Worm (Caenorhabditis elegans) whole organism, L3 larva: ENCODE results near the gene C16C8.17.

Source experiments
- R02D3.7 ChIP-seq: fragments of 150-350 bp; optimal IDR thresholded peaks from 2 replicates; lab custom pipeline; 2014; ENCODE audit warnings: missing biosample characterization, missing genetic modification characterization
- aly-2 ChIP-seq: fragments of 150-350 bp; optimal IDR thresholded peaks from 2 replicates; lab custom pipeline; 2014; ENCODE audit warnings: missing biosample characterization, missing genetic modification characterization
- ama-1 ChIP-seq: fragments of 150-350 bp; optimal IDR thresholded peaks from 2 replicates; lab custom pipeline; 2018
- ceh-16 ChIP-seq: sonication (generic microtip); optimal IDR thresholded peaks from 2 replicates; lab custom pipeline; 2017; ENCODE audit warnings: missing biosample characterization, missing genetic modification characterization
- ceh-28 ChIP-seq: fragments of 150-350 bp; optimal IDR thresholded peaks from 2 replicates; lab custom pipeline; 2014; ENCODE audit warnings: missing biosample characterization, missing genetic modification reagents, missing genetic modification characterization
- ceh-82 ChIP-seq: fragments of 150-350 bp; optimal IDR thresholded peaks from 2 replicates; lab custom pipeline; 2014; ENCODE audit warnings: missing biosample characterization, missing genetic modification characterization
- ceh-9 ChIP-seq: sonication (generic microtip); optimal IDR thresholded peaks from 2 replicates; lab custom pipeline; 2018; ENCODE audit warnings: missing biosample characterization, missing genetic modification characterization
- daf-12 ChIP-seq: fragments of 150-350 bp; optimal IDR thresholded peaks from 2 replicates; lab custom pipeline; 2014; ENCODE audit warnings: missing biosample characterization, missing genetic modification reagents, missing genetic modification characterization
- egl-27 ChIP-seq: sonication (generic microtip); optimal IDR thresholded peaks from 4 replicates; lab custom pipeline; 2017; ENCODE audit warnings: missing biosample characterization, missing genetic modification reagents, missing genetic modification characterization
- egl-5 ChIP-seq: fragments of 150-350 bp; optimal IDR thresholded peaks from 2 replicates; lab custom pipeline; 2017; ENCODE audit warnings: missing biosample characterization, missing genetic modification reagents, missing genetic modification characterization, inconsistent platforms
- elt-1 ChIP-seq: fragments of 150-350 bp; optimal IDR thresholded peaks from 2 replicates; lab custom pipeline; 2014; ENCODE audit warnings: missing biosample characterization, missing genetic modification characterization
- elt-2 ChIP-seq: sonication (generic microtip); optimal IDR thresholded peaks from 2 replicates; lab custom pipeline; 2016; ENCODE audit warnings: missing genetic modification reagents, mild to moderate bottlenecking, missing genetic modification characterization, missing compliant biosample characterization
- elt-3 ChIP-seq, 3 experiments: fragments of 150-350 bp in 1 of 3; sonication (generic microtip) in 2 of 3; optimal IDR thresholded peaks; 2 replicates in 2 of 3; 4 replicates in 1 of 3; lab custom pipeline; 2014 to 2017; ENCODE audit warnings: missing biosample characterization in 3 of 3, missing genetic modification characterization in 3 of 3
- eor-1 ChIP-seq, 2 experiments: fragments of 150-350 bp; optimal IDR thresholded peaks; 2 replicates each; lab custom pipeline; 2014 to 2018; ENCODE audit warnings: missing biosample characterization in 2 of 2, missing genetic modification characterization in 2 of 2
- fkh-10 ChIP-seq: sonication (generic microtip); optimal IDR thresholded peaks from 2 replicates; lab custom pipeline; 2017; ENCODE audit warnings: missing biosample characterization, missing genetic modification reagents, missing genetic modification characterization
- fos-1 ChIP-seq: fragments of 150-350 bp; optimal IDR thresholded peaks from 2 replicates; lab custom pipeline; 2014; ENCODE audit warnings: missing biosample characterization, missing genetic modification characterization
- hmg-11 ChIP-seq: sonication (generic microtip); optimal IDR thresholded peaks from 2 replicates; lab custom pipeline; 2016; ENCODE audit warnings: missing genetic modification characterization, missing compliant biosample characterization
- jun-1 ChIP-seq: fragments of 150-350 bp; optimal IDR thresholded peaks from 2 replicates; lab custom pipeline; 2014; ENCODE audit warnings: missing biosample characterization, missing genetic modification reagents, missing genetic modification characterization
- lin-15B ChIP-seq: fragments of 150-350 bp; optimal IDR thresholded peaks from 2 replicates; lab custom pipeline; 2014; ENCODE audit warnings: missing biosample characterization, missing genetic modification characterization
- lin-39 ChIP-seq: fragments of 150-350 bp; optimal IDR thresholded peaks from 2 replicates; lab custom pipeline; 2018; ENCODE audit warnings: missing biosample characterization, missing genetic modification reagents, missing genetic modification characterization
- lsy-12 ChIP-seq: sonication (generic microtip); optimal IDR thresholded peaks from 2 replicates; lab custom pipeline; 2016; ENCODE audit warnings: mild to moderate bottlenecking, missing genetic modification characterization, missing compliant biosample characterization
- mdl-1 ChIP-seq: fragments of 150-350 bp; optimal IDR thresholded peaks from 2 replicates; lab custom pipeline; 2014; ENCODE audit warnings: missing biosample characterization, missing genetic modification characterization
- mml-1 ChIP-seq: fragments of 150-350 bp; sonication (generic microtip); optimal IDR thresholded peaks from 3 replicates; lab custom pipeline; 2014; ENCODE audit warnings: missing biosample characterization, missing genetic modification characterization
- nfya-1 ChIP-seq: sonication (generic microtip); optimal IDR thresholded peaks from 2 replicates; lab custom pipeline; 2017; ENCODE audit warnings: missing genetic modification characterization, mild to moderate bottlenecking, missing compliant biosample characterization, antibody characterized with exemption, moderate library complexity; ENCODE audit not compliant: insufficient read depth
- nhr-11 ChIP-seq: fragments of 150-350 bp; optimal IDR thresholded peaks from 2 replicates; lab custom pipeline; 2014; ENCODE audit warnings: missing biosample characterization, missing genetic modification characterization
- nhr-12 ChIP-seq: fragments of 150-350 bp; optimal IDR thresholded peaks from 2 replicates; lab custom pipeline; 2014; ENCODE audit warnings: missing biosample characterization, missing genetic modification characterization
- nhr-23 ChIP-seq: fragments of 150-350 bp; optimal IDR thresholded peaks from 2 replicates; lab custom pipeline; 2014; ENCODE audit warnings: missing biosample characterization, missing genetic modification reagents, missing genetic modification characterization
- nhr-237 ChIP-seq: fragments of 150-350 bp; optimal IDR thresholded peaks from 2 replicates; lab custom pipeline; 2014; ENCODE audit warnings: missing biosample characterization, missing genetic modification characterization
- nhr-25 ChIP-seq: sonication (generic microtip); optimal IDR thresholded peaks from 2 replicates; lab custom pipeline; 2017; ENCODE audit warnings: missing biosample characterization, missing genetic modification characterization
- nhr-28 ChIP-seq: fragments of 150-350 bp; optimal IDR thresholded peaks from 2 replicates; lab custom pipeline; 2014; ENCODE audit warnings: missing biosample characterization, missing genetic modification characterization
- nhr-43 ChIP-seq: sonication (generic microtip); optimal IDR thresholded peaks from 2 replicates; lab custom pipeline; 2016; ENCODE audit warnings: mild to moderate bottlenecking, missing genetic modification characterization, missing compliant biosample characterization; ENCODE audit not compliant: poor library complexity, severe bottlenecking
- nhr-67 ChIP-seq: fragments of 150-350 bp; optimal IDR thresholded peaks from 2 replicates; lab custom pipeline; 2014; ENCODE audit warnings: missing biosample characterization, missing genetic modification characterization
- nhr-76 ChIP-seq: fragments of 150-350 bp; sonication (generic microtip); optimal IDR thresholded peaks from 5 replicates; lab custom pipeline; 2014; ENCODE audit warnings: missing biosample characterization, missing genetic modification characterization
- pqm-1 ChIP-seq: fragments of 150-350 bp; optimal IDR thresholded peaks from 2 replicates; lab custom pipeline; 2017; ENCODE audit warnings: missing biosample characterization, missing genetic modification characterization, inconsistent platforms
- sea-2 ChIP-seq: fragments of 150-350 bp; sonication (generic microtip); optimal IDR thresholded peaks from 4 replicates; lab custom pipeline; 2014; ENCODE audit warnings: missing biosample characterization, missing genetic modification reagents, missing genetic modification characterization
- snpc-4 ChIP-seq: fragments of 150-350 bp; optimal IDR thresholded peaks from 2 replicates; lab custom pipeline; 2014; ENCODE audit warnings: missing biosample characterization, missing genetic modification characterization
- tbx-2 ChIP-seq: sonication (generic microtip); optimal IDR thresholded peaks from 2 replicates; lab custom pipeline; 2016; ENCODE audit warnings: mild to moderate bottlenecking, missing genetic modification characterization, missing compliant biosample characterization
- unc-39 ChIP-seq: sonication (generic microtip); optimal IDR thresholded peaks from 4 replicates; lab custom pipeline; 2017; ENCODE audit warnings: missing biosample characterization, missing genetic modification characterization
- unc-62 ChIP-seq: fragments of 150-350 bp; sonication (generic microtip); optimal IDR thresholded peaks from 4 replicates; lab custom pipeline; 2014; ENCODE audit warnings: missing biosample characterization, missing genetic modification reagents, missing genetic modification characterization
- zag-1 ChIP-seq: fragments of 150-350 bp; optimal IDR thresholded peaks from 2 replicates; lab custom pipeline; 2014; ENCODE audit warnings: missing biosample characterization, missing genetic modification characterization
- ztf-11 ChIP-seq: fragments of 150-350 bp; optimal IDR thresholded peaks from 2 replicates; lab custom pipeline; 2014; ENCODE audit warnings: missing biosample characterization, missing genetic modification characterization
- ztf-4 ChIP-seq: fragments of 150-350 bp; optimal IDR thresholded peaks from 2 replicates; lab custom pipeline; 2014; ENCODE audit warnings: missing biosample characterization, missing genetic modification characterization

Gene C16C8.17

DNA sequence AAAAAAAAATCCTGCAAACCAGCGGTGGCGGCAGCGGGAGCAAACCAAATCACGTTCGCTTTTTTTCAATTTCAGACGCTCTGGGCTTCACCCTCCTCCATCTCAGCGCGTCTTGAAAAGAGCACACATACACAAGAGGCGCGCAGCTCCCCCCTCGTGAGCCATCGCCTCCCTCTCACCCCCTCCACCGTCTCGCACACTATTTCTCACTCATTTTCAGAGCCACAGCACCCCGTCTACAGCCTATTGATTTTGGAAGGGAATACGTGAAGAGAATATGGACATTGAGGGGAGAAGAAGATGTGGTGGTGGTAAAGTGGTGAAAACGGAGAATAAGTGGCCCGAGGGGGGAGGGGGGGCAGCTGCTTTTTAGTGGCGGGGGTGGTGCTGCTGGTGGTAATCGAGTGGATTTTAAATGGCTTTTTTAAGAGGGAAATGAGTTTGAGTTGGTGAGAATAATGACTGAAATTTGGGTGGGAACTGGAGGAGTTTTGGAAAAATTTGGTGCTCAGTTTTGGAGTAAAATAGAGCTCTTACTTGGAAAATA is 12.4 kb upstream of the C16C8.17 start:
- TF ChIP-seq ceh-16 (tag; lab: Kevin White, UChicago) (no peak), elt-3 (tag; optimal IDR thresholded peaks at IDR 0.05; lab: Kevin White, UChicago) (no peak), ceh-82 (tag; lab: Kevin White, UChicago) (no peak), nhr-23 (tag; lab: Kevin White, UChicago) (no peak), mml-1 (tag; lab: Kevin White, UChicago) (no peak), nfya-1 (peak; percentile 60), lsy-12 (tag; lab: Kevin White, UChicago) (no peak), mdl-1 (tag; lab: Kevin White, UChicago) (no peak), jun-1 (tag; lab: Kevin White, UChicago) (no peak), unc-62 (GFP tag; lab: Kevin White, UChicago) (no peak), aly-2 (tag; lab: Kevin White, UChicago) (no peak), snpc-4 (peak; percentile 19), nhr-12 (tag; lab: Kevin White, UChicago) (no peak), lin-15B (tag; lab: Kevin White, UChicago) (no peak), egl-5 (tag; lab: Kevin White, UChicago) (no peak), R02D3.7 (tag; lab: Kevin White, UChicago) (no peak), zag-1 (no peak), pqm-1 (tag; lab: Kevin White, UChicago) (no peak), ztf-11 (tag; lab: Kevin White, UChicago) (no peak), unc-39 (tag; lab: Kevin White, UChicago) (no peak), nhr-28 (no peak), nhr-43 (tag; lab: Kevin White, UChicago) (no peak), nhr-25 (tag; lab: Kevin White, UChicago) (no peak), nhr-67 (no peak), daf-12 (tag; lab: Kevin White, UChicago) (no peak), ama-1 (no peak), sea-2 (GFP tag; lab: Kevin White, UChicago) (peak; percentile 20), elt-2 (no peak), nhr-11 (tag; lab: Kevin White, UChicago) (no peak), tbx-2 (tag; lab: Kevin White, UChicago) (no peak), hmg-11 (peak; percentile 66), nhr-76 (no peak), elt-1 (no peak), ceh-9 (tag; lab: Kevin White, UChicago) (no peak), nhr-237 (tag; lab: Kevin White, UChicago) (no peak), egl-27 (tag; lab: Kevin White, UChicago) (no peak), eor-1 (tag; optimal IDR thresholded peaks at IDR 0.05; lab: Kevin White, UChicago) (no peak), fos-1 (tag; lab: Kevin White, UChicago) (no peak), lin-39 (peak; percentile 72), ceh-28 (no peak), ztf-4 (tag; lab: Kevin White, UChicago) (no peak), fkh-10 (GFP tag; lab: Kevin White, UChicago) (peak; percentile 3)

DNA sequence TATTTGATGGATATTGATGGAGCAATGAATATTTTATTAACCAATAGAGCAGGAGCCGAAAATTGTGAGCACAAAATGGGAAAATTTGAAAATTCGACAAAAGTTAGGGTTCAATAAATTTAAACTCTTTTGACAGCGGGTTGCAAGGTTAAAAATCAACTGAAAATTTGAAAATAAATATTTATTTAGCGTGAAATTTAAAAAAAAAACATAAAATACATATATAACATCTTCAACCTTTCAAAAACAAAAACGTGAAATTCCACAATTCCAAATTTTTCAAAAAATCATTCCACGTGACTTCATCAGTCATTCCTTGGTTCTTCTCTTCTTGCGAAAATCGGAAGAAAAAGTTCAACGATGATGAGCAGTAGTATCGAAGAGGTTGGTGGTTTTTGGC is 11.2 kb upstream of the C16C8.17 start, which contains the start of gene C16C8.18:
TSS of gene C16C8.18 (plus strand) at position 301 of the 400 bp plus-strand sequence.
- TF ChIP-seq unc-39 (tag; lab: Kevin White, UChicago) (no peak), nfya-1 (no peak), ceh-28 (no peak), hmg-11 (no peak), mml-1 (tag; lab: Kevin White, UChicago) (no peak), ceh-82 (tag; lab: Kevin White, UChicago) (no peak), nhr-67 (no peak), nhr-23 (tag; lab: Kevin White, UChicago) (no peak)
